Worm (Caenorhabditis elegans) whole organism, midembryonic: Measurements from ENCODE around the gene tsp-17.

Experiments used
- T22C8.4 ChIP-seq: fragments of 200-800 bp; sonication (Bioruptor generic); IDR thresholded peaks from 2 replicates; pipeline ENCODE4 v1.3.6; 2022; ENCODE audit warnings: missing genetic modification characterization, missing compliant biosample characterization
- cog-1 ChIP-seq: sonication (generic microtip); optimal IDR thresholded peaks from 2 replicates; lab custom pipeline; 2016; ENCODE audit warnings: missing genetic modification characterization, missing compliant biosample characterization
- flt-1 ChIP-seq: fragments of 200-800 bp; sonication (Bioruptor generic); IDR thresholded peaks from 2 replicates; pipeline ENCODE4 v1.3.6; 2022; ENCODE audit warnings: missing genetic modification characterization, missing compliant biosample characterization
- klf-2 ChIP-seq: fragments of 200-800 bp; sonication (Bioruptor generic); conservative IDR thresholded peaks from 2 replicates; pipeline ENCODE4 v1.3.6; 2022; ENCODE audit warnings: missing genetic modification reagents, missing genetic modification characterization, missing compliant biosample characterization
- med-1 ChIP-seq: sonication (generic microtip); optimal IDR thresholded peaks from 2 replicates; lab custom pipeline; 2017; ENCODE audit warnings: missing genetic modification characterization, mild to moderate bottlenecking, missing compliant biosample characterization, antibody characterized with exemption, missing genetic modification reagents; ENCODE audit not compliant: insufficient read depth
- ref-1 ChIP-seq: fragments of 200-800 bp; sonication (Bioruptor generic); conservative IDR thresholded peaks from 2 replicates; pipeline ENCODE4 v1.3.6; 2022; ENCODE audit warnings: missing genetic modification reagents, missing genetic modification characterization, missing compliant biosample characterization
- tab-1 ChIP-seq: fragments of 200-800 bp; sonication (Bioruptor generic); IDR thresholded peaks from 2 replicates; pipeline ENCODE4 v1.3.6; 2022; ENCODE audit warnings: missing genetic modification characterization, missing compliant biosample characterization
- ztf-23 ChIP-seq: fragments of 200-800 bp; sonication (Bioruptor generic); IDR thresholded peaks from 2 replicates; pipeline ENCODE4 v1.3.6; 2022; ENCODE audit warnings: missing genetic modification reagents, missing genetic modification characterization, missing compliant biosample characterization

DNA sequence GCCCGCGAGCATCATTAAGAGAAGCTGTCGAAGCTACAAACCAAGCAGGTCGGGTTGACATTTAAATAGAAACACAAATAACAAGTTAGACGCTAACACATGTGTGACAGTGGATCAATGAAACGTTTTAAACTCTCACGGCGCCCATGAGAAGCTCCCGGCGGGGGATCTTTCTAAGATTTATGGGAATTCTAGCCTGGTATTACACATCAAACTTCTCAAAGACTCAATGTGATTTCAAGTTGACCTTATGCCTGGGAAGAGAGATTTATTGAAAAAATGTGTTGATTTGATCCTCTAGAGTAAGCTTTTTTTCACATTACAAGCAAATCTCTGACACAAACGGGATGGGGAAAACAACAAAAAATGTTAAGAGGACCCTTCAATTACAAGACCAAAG lies 28.8 kb downstream of the tsp-17 start:
- no peak for TF ChIP-seq tab-1 (GFP tag; lab: Robert Waterston, UW)
- no peak for TF ChIP-seq cog-1
- no peak for TF ChIP-seq ztf-23 (GFP tag; lab: Robert Waterston, UW)
- TF ChIP-seq ref-1 (GFP tag; lab: Robert Waterston, UW): no peak
- TF ChIP-seq flt-1 (GFP tag; lab: Robert Waterston, UW): no peak
- TF ChIP-seq med-1 (GFP tag; lab: Kevin White, UChicago): no peak
- no peak for TF ChIP-seq T22C8.4
- TF ChIP-seq klf-2 (GFP tag; lab: Robert Waterston, UW): no peak
